Fruit fly (Drosophila melanogaster) whole organism, embryonic: ENCODE results near the gene CG1999.
A peak's percentile ranks its signal among the peaks of the same experiment; 100 is the strongest.

Experiments used
- Antp ChIP-seq: fragments of 200-800 bp; sonication (Bioruptor generic); optimal IDR thresholded peaks from 3 replicates; lab custom pipeline; 2016; ENCODE audit warnings: missing biosample characterization, missing genetic modification characterization
- CG10366 ChIP-seq: fragments of 200-800 bp; sonication (Bioruptor generic); IDR thresholded peaks from 2 replicates; pipeline ENCODE4 v1.3.6; 2022; ENCODE audit warnings: missing biosample characterization, missing genetic modification characterization
- CG11723 ChIP-seq: fragments of 200-800 bp; sonication (Bioruptor generic); optimal IDR thresholded peaks from 2 replicates; lab custom pipeline; 2017; ENCODE audit warnings: missing biosample characterization, mild to moderate bottlenecking, missing genetic modification characterization
- CG14050 ChIP-seq: fragments of 200-800 bp; sonication (Bioruptor generic); IDR thresholded peaks from 3 replicates; pipeline ENCODE4 v1.3.6; 2022; ENCODE audit warnings: missing biosample characterization, missing genetic modification characterization
- CG15269 ChIP-seq: fragments of 200-800 bp; sonication (Bioruptor generic); optimal IDR thresholded peaks from 2 replicates; lab custom pipeline; 2018; ENCODE audit warnings: missing biosample characterization, mild to moderate bottlenecking, missing genetic modification characterization, moderate library complexity
- CG16779 ChIP-seq: fragments of 200-800 bp; sonication (Bioruptor generic); IDR thresholded peaks from 2 replicates; pipeline ENCODE4 v1.3.6; 2022; ENCODE audit warnings: missing biosample characterization, missing genetic modification characterization
- CG17328 ChIP-seq: fragments of 200-800 bp; sonication (Bioruptor generic); IDR thresholded peaks from 2 replicates; pipeline ENCODE4 v1.3.6; 2022; ENCODE audit warnings: missing biosample characterization, missing genetic modification characterization
- CG17385 ChIP-seq: fragments of 200-800 bp; sonication (Bioruptor generic); optimal IDR thresholded peaks from 3 replicates; lab custom pipeline; 2018; ENCODE audit warnings: missing biosample characterization, mild to moderate bottlenecking, missing genetic modification characterization
- CG17829 ChIP-seq: fragments of 200-800 bp; optimal IDR thresholded peaks from 2 replicates; lab custom pipeline; 2019; ENCODE audit warnings: missing biosample characterization, mild to moderate bottlenecking, missing genetic modification characterization, moderate library complexity
- CG31365 ChIP-seq: fragments of 200-800 bp; sonication (Bioruptor generic); optimal IDR thresholded peaks from 2 replicates; lab custom pipeline; 2018; ENCODE audit warnings: missing biosample characterization, mild to moderate bottlenecking, missing genetic modification characterization
- CG3726 ChIP-seq: fragments of 200-800 bp; sonication (Bioruptor generic); IDR thresholded peaks from 3 replicates; pipeline ENCODE4, ENCODE4 v1.3.6; 2022; ENCODE audit warnings: missing biosample characterization, missing genetic modification characterization
- CG5953 ChIP-seq: fragments of 200-800 bp; sonication (Bioruptor generic); IDR thresholded peaks from 2 replicates; pipeline ENCODE4 v1.3.6; 2022; ENCODE audit warnings: missing biosample characterization, missing genetic modification characterization
- CG6175 ChIP-seq: fragments of 200-800 bp; sonication (Bioruptor generic); IDR thresholded peaks from 3 replicates; pipeline ENCODE4 v1.3.6; 2022; ENCODE audit warnings: missing biosample characterization, missing genetic modification characterization
- CG7987 ChIP-seq: fragments of 200-800 bp; sonication (Bioruptor generic); optimal IDR thresholded peaks from 2 replicates; lab custom pipeline; 2018; ENCODE audit warnings: missing biosample characterization, mild to moderate bottlenecking, missing genetic modification characterization, moderate library complexity
- CG8765 ChIP-seq: fragments of 200-800 bp; sonication (Bioruptor generic); IDR thresholded peaks from 2 replicates; pipeline ENCODE4 v1.3.6; 2022; ENCODE audit warnings: missing biosample characterization, missing genetic modification characterization
- Dref ChIP-seq: fragments of 200-800 bp; sonication (Bioruptor generic); IDR thresholded peaks from 2 replicates; pipeline ENCODE4 v1.3.6; 2022; ENCODE audit warnings: missing biosample characterization, missing genetic modification characterization
- Elba2 ChIP-seq: fragments of 200-800 bp; sonication (Bioruptor generic); optimal IDR thresholded peaks from 3 replicates; lab custom pipeline; 2016; ENCODE audit warnings: missing biosample characterization, missing genetic modification characterization
- Hr78 ChIP-seq, 2 experiments: fragments of 200-800 bp in 1 of 2; fragments of >200 bp in 1 of 2; sonication (Bioruptor generic) in 1 of 2; optimal IDR thresholded peaks; 2 replicates each; lab custom pipeline; 2017 to 2019; ENCODE audit warnings: missing biosample characterization in 2 of 2, missing genetic modification characterization in 2 of 2, mild to moderate bottlenecking in 1 of 2, moderate library complexity in 1 of 2
- Med ChIP-seq: fragments of 200-800 bp; sonication (Bioruptor generic); peaks from one replicate; lab custom pipeline; 2016; ENCODE audit warnings: missing biosample characterization, missing genetic modification characterization, mild to moderate bottlenecking, inconsistent platforms, moderate library complexity
- Meics ChIP-seq: fragments of 200-800 bp; sonication (Bioruptor generic); optimal IDR thresholded peaks from 2 replicates; lab custom pipeline; 2017; ENCODE audit warnings: missing biosample characterization, mild to moderate bottlenecking, missing genetic modification characterization
- Ptx1 ChIP-seq: fragments of 200-800 bp; sonication (Bioruptor generic); IDR thresholded peaks from 2 replicates; pipeline ENCODE4 v1.3.6; 2022; ENCODE audit warnings: missing biosample characterization, missing genetic modification characterization
- Ravus ChIP-seq: fragments of 200-800 bp; sonication (Bioruptor generic); IDR thresholded peaks from 2 replicates; pipeline ENCODE4 v1.3.6; 2022; ENCODE audit warnings: missing biosample characterization, missing genetic modification characterization
- Rx ChIP-seq: fragments of 200-800 bp; sonication (Bioruptor generic); IDR thresholded peaks from 2 replicates; pipeline ENCODE4 v1.3.6; 2022; ENCODE audit warnings: missing biosample characterization, missing genetic modification characterization
- Side ChIP-seq: fragments of 200-800 bp; sonication (Bioruptor generic); optimal IDR thresholded peaks from 2 replicates; lab custom pipeline; 2016; ENCODE audit warnings: missing biosample characterization, missing genetic modification characterization
- Sox100B ChIP-seq: fragments of 200-800 bp; sonication (Bioruptor generic); optimal IDR thresholded peaks from 3 replicates; lab custom pipeline; 2018; ENCODE audit warnings: missing biosample characterization, mild to moderate bottlenecking, missing genetic modification characterization
- ash1 ChIP-seq: fragments of 200-800 bp; sonication (Bioruptor generic); optimal IDR thresholded peaks from 2 replicates; lab custom pipeline; 2018; ENCODE audit warnings: missing biosample characterization, mild to moderate bottlenecking, missing genetic modification characterization
- bcd ChIP-seq: fragments of 200-800 bp; sonication (Bioruptor generic); optimal IDR thresholded peaks from 2 replicates; lab custom pipeline; 2017; ENCODE audit warnings: missing biosample characterization, mild to moderate bottlenecking, missing genetic modification characterization
- br ChIP-seq: fragments of >200 bp; optimal IDR thresholded peaks from 2 replicates; lab custom pipeline; 2017
- btn ChIP-seq: fragments of 200-800 bp; sonication (Bioruptor generic); optimal IDR thresholded peaks from 2 replicates; lab custom pipeline; 2016; ENCODE audit warnings: missing biosample characterization, missing genetic modification characterization
- chm ChIP-seq: fragments of 200-800 bp; sonication (Bioruptor generic); IDR thresholded peaks from 2 replicates; pipeline ENCODE4 v1.3.6; 2022; ENCODE audit warnings: missing biosample characterization, missing genetic modification characterization
- dimm ChIP-seq: fragments of 200-800 bp; sonication (Bioruptor generic); IDR thresholded peaks from 2 replicates; pipeline ENCODE4 v1.3.6; 2022; ENCODE audit warnings: missing biosample characterization, missing genetic modification characterization
- disco-r ChIP-seq: fragments of 200-800 bp; sonication (Bioruptor generic); optimal IDR thresholded peaks from 2 replicates; lab custom pipeline; 2016; ENCODE audit warnings: missing biosample characterization, missing genetic modification characterization
- dmrt99B ChIP-seq: fragments of 200-800 bp; sonication (Bioruptor generic); optimal IDR thresholded peaks from 2 replicates; lab custom pipeline; 2018; ENCODE audit warnings: missing biosample characterization, mild to moderate bottlenecking, missing genetic modification characterization, moderate library complexity
- eve ChIP-seq, 2 experiments: fragments of >200 bp; optimal IDR thresholded peaks; 2 replicates each; lab custom pipeline; 2017; ENCODE audit warnings: missing biosample characterization in 2 of 2, missing genetic modification characterization in 2 of 2
- exex ChIP-seq: fragments of 200-800 bp; sonication (Bioruptor generic); optimal IDR thresholded peaks from 4 replicates; lab custom pipeline; 2018; ENCODE audit warnings: missing biosample characterization, mild to moderate bottlenecking, missing genetic modification characterization, moderate library complexity
- gce ChIP-seq: fragments of 200-800 bp; sonication (Bioruptor generic); IDR thresholded peaks from 3 replicates; pipeline ENCODE4 v1.3.6; 2022; ENCODE audit warnings: missing biosample characterization, missing genetic modification characterization
- ind ChIP-seq: fragments of 200-800 bp; sonication (Bioruptor generic); optimal IDR thresholded peaks from 3 replicates; lab custom pipeline; 2016; ENCODE audit warnings: missing biosample characterization, missing genetic modification characterization
- inv ChIP-seq: fragments of 200-800 bp; sonication (Bioruptor generic); IDR thresholded peaks from 2 replicates; pipeline ENCODE4 v1.3.6; 2022; ENCODE audit warnings: missing biosample characterization, missing genetic modification characterization; ENCODE audit not compliant: partially characterized antibody
- kni ChIP-seq: fragments of 200-800 bp; sonication (Bioruptor generic); optimal IDR thresholded peaks from 3 replicates; lab custom pipeline; 2017; ENCODE audit warnings: mild to moderate bottlenecking, missing biosample characterization, missing genetic modification reagents, missing genetic modification characterization
- org-1 ChIP-seq: fragments of 200-800 bp; sonication (Bioruptor generic); optimal IDR thresholded peaks from 2 replicates; lab custom pipeline; 2017; ENCODE audit warnings: missing biosample characterization, missing genetic modification characterization
- row ChIP-seq: fragments of 200-800 bp; sonication (Bioruptor generic); IDR thresholded peaks from 3 replicates; pipeline ENCODE4 v1.3.6; 2022; ENCODE audit warnings: missing biosample characterization, missing genetic modification characterization
- salm ChIP-seq: fragments of 200-800 bp; sonication (Bioruptor generic); optimal IDR thresholded peaks from 2 replicates; lab custom pipeline; 2018; ENCODE audit warnings: missing biosample characterization, mild to moderate bottlenecking, missing genetic modification characterization
- sc ChIP-seq, 3 experiments: fragments of >200 bp in 2 of 3; fragments of 200-800 bp in 1 of 3; sonication (Bioruptor generic) in 1 of 3; optimal IDR thresholded peaks; 2 replicates in 2 of 3; 3 replicates in 1 of 3; lab custom pipeline; 2017; ENCODE audit warnings: mild to moderate bottlenecking in 1 of 3, missing biosample characterization in 1 of 3, missing genetic modification characterization in 1 of 3, missing genetic modification reagents in 1 of 3
- tll ChIP-seq, 2 experiments: fragments of 200-800 bp in 1 of 2; fragments of >200 bp in 1 of 2; sonication (Bioruptor generic) in 1 of 2; optimal IDR thresholded peaks; 2 replicates each; lab custom pipeline; 2017 to 2019; ENCODE audit warnings: missing biosample characterization in 2 of 2, missing genetic modification characterization in 2 of 2, mild to moderate bottlenecking in 1 of 2, moderate library complexity in 1 of 2
- wor ChIP-seq: fragments of 200-800 bp; sonication (Bioruptor generic); IDR thresholded peaks from 2 replicates; pipeline ENCODE4 v1.3.6; 2022; ENCODE audit warnings: missing biosample characterization, missing genetic modification characterization
- yki ChIP-seq: fragments of >200 bp; optimal IDR thresholded peaks from 3 replicates; lab custom pipeline; 2018
- zen ChIP-seq: fragments of 200-800 bp; sonication (Bioruptor generic); optimal IDR thresholded peaks from 3 replicates; lab custom pipeline; 2018; ENCODE audit warnings: missing biosample characterization, mild to moderate bottlenecking, missing genetic modification characterization, moderate library complexity
- zfh1 ChIP-seq: fragments of 200-800 bp; sonication (Bioruptor generic); IDR thresholded peaks from 3 replicates; pipeline ENCODE4 v1.3.6; 2022; ENCODE audit warnings: missing biosample characterization, missing genetic modification characterization

Gene CG1999

DNA sequence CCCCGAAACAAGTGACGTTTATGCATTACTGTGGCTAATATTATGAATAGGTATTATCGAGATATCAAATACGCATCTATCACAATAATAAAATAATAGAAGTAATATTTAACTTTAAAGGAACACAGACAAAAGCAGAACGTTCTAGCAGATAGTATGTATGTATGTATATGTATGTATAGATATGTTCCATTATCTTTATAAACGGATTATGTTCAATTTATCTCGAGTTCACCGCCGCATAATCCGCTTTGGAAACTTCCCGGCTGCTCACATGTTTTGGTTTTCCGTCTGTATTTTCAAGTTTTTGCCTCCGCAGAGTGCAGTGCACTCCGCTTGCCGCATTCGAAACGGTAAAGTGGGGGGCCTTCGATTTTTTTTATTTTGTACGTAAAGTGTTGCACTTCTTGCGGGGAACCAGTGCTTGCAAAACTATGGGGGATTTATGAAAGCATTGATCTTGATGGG lies 23.0 kb upstream of the CG1999 start (continued):
- no peak for TF ChIP-seq CG14050
- TF ChIP-seq row (GFP tag; lab: Robert Waterston, UW): peak; percentile 70
- TF ChIP-seq CG31365 (tag; lab: Kevin White, UChicago): no peak
- TF ChIP-seq chm (GFP tag; lab: Robert Waterston, UW): peak; percentile 10; the same call in 1 of the 2 replicates
- TF ChIP-seq br (lab: Kevin White, UChicago): no peak
- TF ChIP-seq tll (GFP tag; optimal IDR thresholded peaks at IDR 0.05; lab: Kevin White, UChicago): peak in 1 of 2 experiments; percentile 7
- peak; percentile 59 for TF ChIP-seq CG17328 (GFP tag; lab: Robert Waterston, UW)
- TF ChIP-seq inv (GFP tag; lab: Robert Waterston, UW): no peak
- no peak for TF ChIP-seq kni (GFP tag; lab: Kevin White, UChicago)
- no peak for TF ChIP-seq CG8765
- TF ChIP-seq CG7987 (GFP tag; lab: Kevin White, UChicago): no peak
- TF ChIP-seq eve (GFP tag; optimal IDR thresholded peaks at IDR 0.05; lab: Kevin White, UChicago): no peak

DNA sequence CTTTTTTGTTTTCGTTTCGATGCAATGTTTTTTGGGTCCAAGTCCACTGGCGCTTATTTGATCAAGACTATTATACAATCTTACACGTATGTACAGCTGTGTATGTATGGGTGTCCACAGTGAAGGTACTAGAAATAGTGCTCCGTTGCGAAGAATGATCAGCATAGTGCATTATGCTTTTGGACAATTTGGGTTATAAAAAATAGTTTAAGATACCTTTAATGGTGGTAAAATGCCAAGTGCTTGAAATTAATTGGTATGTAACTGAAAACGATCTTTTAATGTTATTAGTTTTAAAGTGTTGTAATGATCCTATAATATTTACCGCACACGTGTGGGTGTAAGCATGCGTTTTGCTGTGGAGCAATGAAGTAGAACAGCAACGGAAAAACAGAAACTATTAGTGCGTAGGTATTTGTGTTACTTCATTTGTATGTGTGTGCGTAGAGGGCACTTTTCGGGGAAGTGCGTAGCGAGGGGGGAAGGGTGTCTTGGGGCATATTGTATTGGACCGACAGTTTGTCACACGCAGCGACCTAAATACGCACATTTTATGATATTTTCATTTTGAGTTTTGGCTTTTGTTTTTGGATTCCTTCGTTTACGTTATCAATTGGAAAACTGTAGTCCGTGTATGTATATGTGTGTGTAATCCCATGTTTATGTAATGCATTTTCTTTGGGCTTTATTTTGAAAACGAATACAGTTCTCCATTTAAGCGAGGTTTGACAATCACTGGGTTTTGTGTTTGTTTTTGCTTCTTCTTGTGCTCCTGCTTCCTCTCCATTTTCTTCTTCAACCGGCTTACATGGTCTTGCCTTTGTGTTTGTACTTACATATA lies 22.3 kb upstream of the CG1999 start:
- TF ChIP-seq zen (tag; lab: Kevin White, UChicago): peak; percentile 89
- TF ChIP-seq yki (lab: Kevin White, UChicago): peak; percentile 8
- TF ChIP-seq Elba2: no peak
- peak; percentile 80 for TF ChIP-seq CG10366
- peak; percentile 95 for TF ChIP-seq CG17829 (tag; lab: Kevin White, UChicago)
- TF ChIP-seq exex (tag; lab: Kevin White, UChicago): peak; percentile 61
- TF ChIP-seq dmrt99B: peak; percentile 97
- no peak for TF ChIP-seq CG16779 (GFP tag; lab: Robert Waterston, UW)
- peak; percentile 41; the same call in 1 of the 2 replicates for TF ChIP-seq dimm
- TF ChIP-seq Ravus (GFP tag; lab: Robert Waterston, UW): peak; percentile 49
- TF ChIP-seq CG11723 (GFP tag; lab: Kevin White, UChicago): peak; percentile 86
- TF ChIP-seq CG15269 (tag; lab: Kevin White, UChicago): peak; percentile 92
- TF ChIP-seq zfh1 (GFP tag; lab: Robert Waterston, UW): peak; percentile 90
- TF ChIP-seq bcd (GFP tag; lab: Kevin White, UChicago): peak; percentile 90
- TF ChIP-seq btn (GFP tag; lab: Kevin White, UChicago): peak; percentile 89
- TF ChIP-seq salm (tag; lab: Kevin White, UChicago): peak; percentile 91
- TF ChIP-seq sc (optimal IDR thresholded peaks at IDR 0.05; lab: Kevin White, UChicago): no peak
- peak; percentile 92 for TF ChIP-seq sc (GFP tag; optimal IDR thresholded peaks at IDR 0.05; lab: Kevin White, UChicago)
- TF ChIP-seq Antp (GFP tag; lab: Kevin White, UChicago): peak; percentile 92
- TF ChIP-seq org-1: peak; percentile 89
- peak; percentile 54; the same call in 1 of the 3 replicates for TF ChIP-seq CG6175 (GFP tag; lab: Robert Waterston, UW)
- TF ChIP-seq CG3726 (GFP tag; lab: Robert Waterston, UW): peak; percentile 83; the same call in 2 of the 3 replicates
- TF ChIP-seq Side (GFP tag; lab: Kevin White, UChicago): peak; percentile 90
- TF ChIP-seq disco-r: peak; percentile 71
- peak; percentile 96 for TF ChIP-seq Med (GFP tag; lab: Kevin White, UChicago)
- peak; percentile 71 for TF ChIP-seq CG5953
- TF ChIP-seq Hr78 (GFP tag; optimal IDR thresholded peaks at IDR 0.05; lab: Kevin White, UChicago): peak in 1 of 2 experiments; percentile 69
- TF ChIP-seq ind (GFP tag; lab: Kevin White, UChicago): peak; percentile 89
- TF ChIP-seq Ptx1 (GFP tag; lab: Robert Waterston, UW): peak; percentile 90
- peak; percentile 84 for TF ChIP-seq Meics (GFP tag; lab: Kevin White, UChicago)
- TF ChIP-seq ash1 (GFP tag; lab: Kevin White, UChicago): no peak
- TF ChIP-seq Dref (GFP tag; lab: Robert Waterston, UW): no peak
- peak; percentile 86 for TF ChIP-seq wor (GFP tag; lab: Robert Waterston, UW)
- TF ChIP-seq CG17385 (GFP tag; lab: Kevin White, UChicago): peak; percentile 83
- TF ChIP-seq gce (GFP tag; lab: Robert Waterston, UW): peak; percentile 81; the same call in 2 of the 3 replicates
- TF ChIP-seq Rx (GFP tag; lab: Robert Waterston, UW): peak; percentile 80
- TF ChIP-seq Sox100B: peak; percentile 91
